Worm (Caenorhabditis elegans): ENCODE results near the gene R02F11.2.
A peak's percentile ranks its signal among the peaks of the same experiment; 100 is the strongest.

Gene R02F11.2

DNA sequence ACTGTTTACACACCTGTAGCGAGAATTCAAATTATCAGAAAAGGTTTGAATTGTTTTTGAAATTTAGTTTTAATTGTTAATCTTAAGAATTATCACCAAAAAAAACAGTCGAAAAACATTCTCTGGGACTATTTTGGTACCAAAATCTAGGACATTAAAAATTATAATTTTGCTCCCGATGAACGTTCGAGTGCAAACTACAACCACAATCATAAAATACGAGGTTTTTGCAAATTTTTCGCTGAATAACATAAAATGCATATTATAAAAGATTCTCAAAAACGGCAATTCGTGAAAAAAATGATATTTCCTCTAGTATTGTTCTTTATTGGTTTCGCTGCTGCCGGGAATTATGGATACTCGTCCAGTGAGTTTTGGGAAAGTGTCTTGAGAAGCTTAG, 4.0 kb upstream of the R02F11.2 start, which contains the start of gene R02F11.12:
Gene R02F11.12, plus strand, starts transcription at position 301 of the 400 bp plus-strand sequence.
- no peak for TF ChIP-seq med-1 (GFP tag; optimal IDR thresholded peaks at IDR 0.05; ENCODE audit: insufficient read depth)
- no peak for TF ChIP-seq ztf-23 (GFP tag; IDR thresholded peaks at IDR 0.05)
- TF ChIP-seq tab-1 (GFP tag; IDR thresholded peaks at IDR 0.05), result no peak
- TF ChIP-seq klf-2 (GFP tag; conservative IDR thresholded peaks at IDR 0.05), result no peak
- TF ChIP-seq flt-1 (GFP tag; IDR thresholded peaks at IDR 0.05), result no peak
- no peak for TF ChIP-seq T22C8.4 (GFP tag; IDR thresholded peaks at IDR 0.05)
- TF ChIP-seq ref-1 (GFP tag; conservative IDR thresholded peaks at IDR 0.05), result no peak
- no peak for TF ChIP-seq cog-1 (tag; optimal IDR thresholded peaks at IDR 0.05)
- no peak for TF ChIP-seq ztf-29 (GFP tag; IDR thresholded peaks at IDR 0.05)

DNA sequence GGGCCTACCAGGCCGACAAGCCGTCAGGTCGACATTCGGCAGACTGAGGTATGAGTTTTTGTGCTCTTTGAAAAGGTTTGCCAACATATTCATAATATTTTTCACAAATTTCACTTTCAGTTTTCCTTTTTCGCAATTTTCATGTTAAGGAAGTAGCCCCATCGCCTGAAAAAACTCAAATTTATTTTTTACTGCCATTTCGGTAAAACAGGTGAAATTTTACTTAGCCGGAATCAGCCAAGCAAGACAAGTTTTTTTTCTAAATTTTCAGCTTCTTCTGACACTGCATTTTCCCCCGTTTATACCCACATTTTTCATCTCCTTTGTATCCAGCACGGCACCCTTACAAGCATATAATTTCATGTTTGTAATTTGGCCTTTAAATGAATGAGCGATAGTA, 2.8 kb upstream of the R02F11.2 start, which contains the start of gene R02F11.11:
Gene R02F11.11, plus strand, starts transcription at position 301 of the 400 bp plus-strand sequence.
- TF ChIP-seq T22C8.4 (GFP tag; IDR thresholded peaks at IDR 0.05), result no peak
- no peak for TF ChIP-seq ztf-29 (GFP tag; IDR thresholded peaks at IDR 0.05)

DNA sequence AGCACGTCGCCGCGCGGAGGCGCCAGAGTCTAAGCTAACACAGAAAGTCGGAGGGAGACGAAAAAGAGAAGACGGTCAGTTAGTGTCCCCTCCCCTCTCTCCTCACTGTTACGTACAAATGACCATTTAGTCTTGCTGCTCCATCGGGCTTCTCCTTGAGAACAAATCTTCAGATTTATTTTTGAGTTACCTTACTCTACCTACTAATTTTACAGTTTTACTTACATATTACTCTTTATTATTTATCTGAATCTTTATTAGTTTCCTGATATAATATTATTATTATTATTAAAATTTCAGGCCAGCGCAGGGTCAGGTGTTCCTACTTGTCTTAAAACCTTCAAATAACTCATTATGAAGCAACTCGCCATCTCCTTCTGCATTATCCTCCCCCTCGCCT, 6.4 kb downstream of the R02F11.2 start, which contains the start of gene R02F11.1:
Gene R02F11.1, plus strand, starts transcription at position 301 of the 400 bp plus-strand sequence.
- TF ChIP-seq tab-1 (GFP tag; IDR thresholded peaks at IDR 0.05), result no peak
- no peak for TF ChIP-seq med-1 (GFP tag; optimal IDR thresholded peaks at IDR 0.05; ENCODE audit: insufficient read depth)
- no peak for TF ChIP-seq ztf-29 (GFP tag; IDR thresholded peaks at IDR 0.05)
- TF ChIP-seq ref-1 (GFP tag; conservative IDR thresholded peaks at IDR 0.05), result no peak
- no peak for TF ChIP-seq cog-1 (tag; optimal IDR thresholded peaks at IDR 0.05)
- TF ChIP-seq flt-1 (GFP tag; IDR thresholded peaks at IDR 0.05), result no peak
- TF ChIP-seq ztf-23 (GFP tag; IDR thresholded peaks at IDR 0.05), result no peak
- TF ChIP-seq klf-2 (GFP tag; conservative IDR thresholded peaks at IDR 0.05), result no peak

DNA sequence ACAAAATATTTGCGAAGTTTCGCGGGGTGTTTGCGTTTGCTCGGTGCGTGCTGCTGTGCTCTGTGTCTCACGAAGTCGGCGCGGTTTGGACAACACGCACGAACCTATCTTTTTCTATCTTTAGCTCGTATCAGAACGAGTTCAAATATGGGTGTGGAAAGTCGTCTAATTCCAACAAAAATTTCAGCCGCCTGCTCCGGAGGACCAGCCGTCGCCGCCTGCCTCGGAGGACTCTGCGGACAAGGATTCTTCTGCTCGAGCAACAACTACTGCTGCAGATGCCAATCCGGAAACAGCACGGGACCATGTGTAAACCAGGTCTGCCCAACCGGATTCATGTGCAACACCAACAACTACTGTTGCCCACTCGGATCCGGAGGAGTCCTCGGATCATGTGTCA, 7.5 kb downstream of the R02F11.2 start:
- TF ChIP-seq ref-1 (GFP tag; conservative IDR thresholded peaks at IDR 0.05) (no peak), ztf-23 (GFP tag; IDR thresholded peaks at IDR 0.05) (no peak), tab-1 (GFP tag; IDR thresholded peaks at IDR 0.05) (no peak)

DNA sequence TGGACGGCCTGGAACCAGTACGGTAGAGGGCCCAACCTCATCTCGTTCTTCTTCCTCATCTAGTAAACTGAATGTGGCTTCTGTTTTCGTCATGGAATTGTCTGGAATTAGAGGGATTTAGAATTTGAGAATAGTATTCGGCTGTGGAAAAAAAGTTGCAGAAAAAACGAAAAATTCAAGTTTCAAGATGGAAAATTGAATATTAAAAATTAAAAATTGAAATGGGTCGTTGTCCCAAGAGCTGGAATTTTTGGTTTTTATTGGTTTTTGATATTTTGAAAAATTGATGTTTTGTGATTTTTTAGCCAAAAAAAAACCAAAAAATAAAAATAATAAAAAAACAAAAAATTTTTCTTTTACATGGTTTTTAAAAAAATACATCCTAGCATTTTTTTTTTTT, 11.4 kb downstream of the R02F11.2 start, which contains the start of gene R02F11.3:
Gene R02F11.3, minus strand, starts transcription at position 101 of the 400 bp plus-strand sequence.
- no peak for TF ChIP-seq ztf-29 (GFP tag; IDR thresholded peaks at IDR 0.05)
- no peak for TF ChIP-seq ztf-23 (GFP tag; IDR thresholded peaks at IDR 0.05)
- no peak for TF ChIP-seq klf-2 (GFP tag; conservative IDR thresholded peaks at IDR 0.05)
- no peak for TF ChIP-seq ref-1 (GFP tag; conservative IDR thresholded peaks at IDR 0.05)
- no peak for TF ChIP-seq tab-1 (GFP tag; IDR thresholded peaks at IDR 0.05)
- TF ChIP-seq cog-1 (tag; optimal IDR thresholded peaks at IDR 0.05), result no peak
- TF ChIP-seq flt-1 (GFP tag; IDR thresholded peaks at IDR 0.05), result no peak
- TF ChIP-seq T22C8.4 (GFP tag; IDR thresholded peaks at IDR 0.05), result no peak

DNA sequence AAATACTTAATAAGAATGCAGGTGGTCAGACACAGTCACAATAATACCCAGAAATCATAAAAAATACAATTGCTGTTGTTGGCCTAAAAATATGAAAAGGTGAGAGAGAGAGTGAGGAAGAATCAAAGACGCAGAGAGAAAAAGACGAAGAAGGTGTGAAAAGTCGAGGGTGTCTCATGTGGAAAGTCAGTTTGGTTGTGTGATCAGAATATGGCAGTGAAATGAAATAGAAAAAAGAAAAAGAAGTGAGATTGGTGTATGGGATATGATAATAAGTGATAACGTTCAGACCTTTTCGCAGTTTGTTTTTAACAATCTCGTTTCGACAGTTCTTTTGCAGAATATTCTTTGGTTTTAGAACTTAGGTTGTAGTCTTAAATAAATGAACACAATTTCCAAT, 12.5 kb downstream of the R02F11.2 start:
- TF ChIP-seq klf-2 (GFP tag; conservative IDR thresholded peaks at IDR 0.05) (no peak), ztf-29 (GFP tag; IDR thresholded peaks at IDR 0.05) (no peak), ref-1 (GFP tag; conservative IDR thresholded peaks at IDR 0.05) (no peak), ztf-23 (GFP tag; IDR thresholded peaks at IDR 0.05) (no peak), tab-1 (GFP tag; IDR thresholded peaks at IDR 0.05) (no peak), flt-1 (GFP tag; IDR thresholded peaks at IDR 0.05) (no peak), T22C8.4 (GFP tag; IDR thresholded peaks at IDR 0.05) (no peak), cog-1 (tag; optimal IDR thresholded peaks at IDR 0.05) (no peak), med-1 (GFP tag; optimal IDR thresholded peaks at IDR 0.05; ENCODE audit: insufficient read depth) (no peak)

DNA sequence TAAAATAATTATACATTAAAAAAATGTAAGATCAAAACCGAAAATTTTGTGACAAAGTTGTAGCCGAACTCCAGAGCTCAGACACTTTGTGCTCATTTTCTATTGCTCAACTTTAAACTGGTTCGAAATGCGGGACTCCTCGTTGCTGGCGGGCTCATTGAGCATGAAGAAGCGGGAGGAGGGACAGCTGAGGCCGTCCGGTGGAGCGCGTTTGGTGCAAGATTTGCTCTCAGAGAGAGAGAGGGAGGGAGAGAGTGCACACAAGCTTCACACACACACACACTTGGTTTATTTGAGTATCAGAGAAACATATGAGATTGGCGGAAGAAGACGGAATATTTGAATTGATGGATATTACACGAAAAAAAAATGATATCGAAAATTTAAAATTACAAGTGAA, 16.3 kb downstream of the R02F11.2 start:
- TF ChIP-seq flt-1 (GFP tag; IDR thresholded peaks at IDR 0.05) (peak; percentile 46; the same call in 1 of the 2 replicates), tab-1 (GFP tag; IDR thresholded peaks at IDR 0.05) (0 out of 2 replicates have a peak, but pooled peaks have one; percentile 7), ztf-23 (GFP tag; IDR thresholded peaks at IDR 0.05) (no peak), cog-1 (tag; optimal IDR thresholded peaks at IDR 0.05) (peak; percentile 58)

DNA sequence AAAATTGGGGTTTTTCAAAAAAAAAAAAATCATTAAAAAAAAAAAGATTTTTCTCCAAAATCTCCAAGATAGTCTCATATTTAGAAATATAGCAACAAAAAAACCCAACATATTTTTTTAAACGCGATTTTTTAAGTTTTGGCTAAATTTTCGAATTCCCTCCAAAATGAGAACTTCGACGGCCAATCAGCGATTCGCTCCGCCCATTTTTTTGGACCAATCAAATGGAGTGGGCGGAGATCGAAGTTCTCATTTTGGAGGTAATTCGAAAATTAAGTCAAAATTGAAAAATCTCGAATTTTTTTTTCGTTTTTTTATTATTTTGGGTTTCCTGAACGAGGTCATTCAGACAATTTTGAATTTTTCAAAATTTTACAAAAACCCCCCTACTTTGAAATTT, 19.4 kb downstream of the R02F11.2 start:
- TF ChIP-seq klf-2 (GFP tag; conservative IDR thresholded peaks at IDR 0.05), result no peak
- no peak for TF ChIP-seq cog-1 (tag; optimal IDR thresholded peaks at IDR 0.05)
- TF ChIP-seq T22C8.4 (GFP tag; IDR thresholded peaks at IDR 0.05), result no peak
- TF ChIP-seq ref-1 (GFP tag; conservative IDR thresholded peaks at IDR 0.05), result no peak
- TF ChIP-seq ztf-23 (GFP tag; IDR thresholded peaks at IDR 0.05), result no peak

DNA sequence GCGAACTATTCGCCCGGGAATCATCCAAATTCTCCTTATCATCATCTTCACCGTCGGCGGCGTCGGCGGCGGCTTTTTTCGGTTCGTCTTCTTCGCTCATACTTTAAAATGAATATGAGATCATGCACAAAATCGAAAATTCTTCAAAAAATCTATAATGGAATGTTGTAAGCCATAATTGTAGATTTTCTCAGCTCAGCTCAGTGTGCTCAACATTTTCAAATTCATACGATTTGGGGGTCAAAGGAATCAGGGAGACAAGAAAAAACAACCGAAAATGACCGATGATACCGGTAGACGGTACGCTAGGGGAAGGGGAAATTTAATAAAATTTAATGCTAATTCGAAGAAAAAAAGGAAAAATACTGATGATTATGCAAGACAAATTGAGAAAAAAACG, 24.2 kb downstream of the R02F11.2 start, which contains the start of gene ccep-97:
Gene ccep-97, minus strand, starts transcription at position 101 of the 400 bp plus-strand sequence.
- TF ChIP-seq ztf-29 (GFP tag; IDR thresholded peaks at IDR 0.05) (no peak), cog-1 (tag; optimal IDR thresholded peaks at IDR 0.05) (no peak), ztf-23 (GFP tag; IDR thresholded peaks at IDR 0.05) (no peak), med-1 (GFP tag; optimal IDR thresholded peaks at IDR 0.05; ENCODE audit: insufficient read depth) (no peak), T22C8.4 (GFP tag; IDR thresholded peaks at IDR 0.05) (no peak), ref-1 (GFP tag; conservative IDR thresholded peaks at IDR 0.05) (no peak), flt-1 (GFP tag; IDR thresholded peaks at IDR 0.05) (no peak), tab-1 (GFP tag; IDR thresholded peaks at IDR 0.05) (no peak), klf-2 (GFP tag; conservative IDR thresholded peaks at IDR 0.05) (no peak)

DNA sequence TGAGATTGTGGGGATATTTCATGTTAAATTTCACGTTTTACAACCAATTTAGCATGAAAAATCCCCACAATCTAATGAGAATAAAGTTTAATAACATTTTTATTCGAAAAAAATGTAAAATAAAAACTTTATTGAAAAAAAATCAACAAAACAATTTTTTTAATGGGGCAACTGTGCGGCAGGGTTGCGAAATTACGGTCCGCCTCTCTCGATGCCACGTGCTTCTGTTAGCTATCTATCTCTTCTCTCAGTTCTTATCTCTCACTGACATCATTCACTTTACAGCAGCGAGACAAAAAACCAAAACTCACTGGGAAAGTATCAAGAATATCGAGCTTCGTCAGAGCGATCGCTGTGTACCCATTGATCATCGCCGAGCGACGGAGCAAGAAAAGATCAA, 26.2 kb downstream of the R02F11.2 start:
- TF ChIP-seq flt-1 (GFP tag; IDR thresholded peaks at IDR 0.05), result no peak
- TF ChIP-seq ztf-23 (GFP tag; IDR thresholded peaks at IDR 0.05), result no peak
- TF ChIP-seq T22C8.4 (GFP tag; IDR thresholded peaks at IDR 0.05), result no peak
- no peak for TF ChIP-seq ztf-29 (GFP tag; IDR thresholded peaks at IDR 0.05)
- TF ChIP-seq cog-1 (tag; optimal IDR thresholded peaks at IDR 0.05), result no peak
- no peak for TF ChIP-seq ref-1 (GFP tag; conservative IDR thresholded peaks at IDR 0.05)
- no peak for TF ChIP-seq klf-2 (GFP tag; conservative IDR thresholded peaks at IDR 0.05)
- TF ChIP-seq tab-1 (GFP tag; IDR thresholded peaks at IDR 0.05), result no peak
- no peak for TF ChIP-seq med-1 (GFP tag; optimal IDR thresholded peaks at IDR 0.05; ENCODE audit: insufficient read depth)

DNA sequence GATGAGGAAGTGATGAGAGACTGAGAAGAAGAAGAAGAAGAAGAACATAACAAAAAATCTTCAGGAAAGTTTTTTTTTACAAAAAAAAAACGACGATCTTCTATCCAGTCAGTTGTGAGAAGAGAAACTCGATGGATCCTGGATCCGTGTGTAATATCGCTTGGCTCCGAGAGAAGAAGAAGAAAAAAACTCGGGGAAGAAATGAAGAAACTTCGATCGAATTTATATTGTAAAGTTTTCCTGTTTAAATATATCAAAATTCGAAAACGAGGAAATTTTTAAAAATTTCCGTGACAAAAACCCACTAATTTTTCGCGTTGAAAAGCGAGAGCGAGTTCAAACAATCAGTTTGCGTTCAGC, 28.9 kb downstream of the R02F11.2 start, which contains the start of gene adss-1:
Gene adss-1, minus strand, starts transcription at position 101 of the 360 bp plus-strand sequence.
- TF ChIP-seq ztf-29 (GFP tag; IDR thresholded peaks at IDR 0.05), result no peak
- no peak for TF ChIP-seq T22C8.4 (GFP tag; IDR thresholded peaks at IDR 0.05)
